Fruit fly (Drosophila melanogaster) whole organism, wandering third instar larva: Measurements from ENCODE around the gene bdl.

ENCODE experiments used
- CG32264 ChIP-seq: fragments of 200-800 bp; sonication (Bioruptor generic); optimal IDR thresholded peaks from 2 replicates; lab custom pipeline; 2016; ENCODE audit warnings: missing biosample characterization, missing genetic modification characterization
- CG9705 ChIP-seq: fragments of 200-800 bp; sonication (Bioruptor generic); optimal IDR thresholded peaks from 2 replicates; lab custom pipeline; 2018; ENCODE audit warnings: missing biosample characterization, mild to moderate bottlenecking, missing genetic modification characterization
- Hnf4 ChIP-seq: fragments of 200-800 bp; sonication (Bioruptor generic); optimal IDR thresholded peaks from 2 replicates; lab custom pipeline; 2016; ENCODE audit warnings: missing biosample characterization, mild to moderate bottlenecking, missing genetic modification characterization
- Hr78 ChIP-seq: fragments of >200 bp; optimal IDR thresholded peaks from 2 replicates; lab custom pipeline; 2017; ENCODE audit warnings: missing biosample characterization, missing genetic modification characterization
- Myc ChIP-seq: fragments of >200 bp; optimal IDR thresholded peaks from 2 replicates; lab custom pipeline; 2017
- N ChIP-seq: fragments of >200 bp; optimal IDR thresholded peaks from 2 replicates; lab custom pipeline; 2018; ENCODE audit warnings: missing biosample characterization, missing external identifiers, missing genetic modification characterization
- Sp1 ChIP-seq: fragments of 200-800 bp; sonication (Bioruptor generic); optimal IDR thresholded peaks from 3 replicates; lab custom pipeline; 2019; ENCODE audit warnings: missing biosample characterization, mild to moderate bottlenecking, missing genetic modification characterization, moderate library complexity
- Vsx2 ChIP-seq: fragments of 200-300, 225-300 bp; sonication (Bioruptor generic); optimal IDR thresholded peaks from 2 replicates; lab custom pipeline; 2018; ENCODE audit warnings: missing biosample characterization, missing genetic modification characterization; ENCODE audit not compliant: partially characterized antibody
- br ChIP-seq: fragments of 200-800 bp; sonication (Bioruptor generic); optimal IDR thresholded peaks from 2 replicates; lab custom pipeline; 2016; ENCODE audit warnings: missing biosample characterization, missing genetic modification characterization
- fru ChIP-seq: fragments of 200-800 bp; sonication (Bioruptor generic); optimal IDR thresholded peaks from 3 replicates; lab custom pipeline; 2016; ENCODE audit warnings: missing biosample characterization, mild to moderate bottlenecking, missing genetic modification characterization
- h ChIP-seq: fragments of 200-800 bp; sonication (Bioruptor generic); optimal IDR thresholded peaks from 3 replicates; lab custom pipeline; 2016; ENCODE audit warnings: missing biosample characterization, mild to moderate bottlenecking, missing genetic modification characterization
- pan ChIP-seq: fragments of >200 bp; optimal IDR thresholded peaks from 2 replicates; lab custom pipeline; 2017
- psq ChIP-seq: fragments of 200-800 bp; sonication (Bioruptor generic); optimal IDR thresholded peaks from 3 replicates; lab custom pipeline; 2017; ENCODE audit warnings: missing biosample characterization, mild to moderate bottlenecking, missing genetic modification characterization, moderate library complexity
- rgr ChIP-seq: fragments of 200-800 bp; sonication (Bioruptor generic); optimal IDR thresholded peaks from 3 replicates; lab custom pipeline; 2016; ENCODE audit warnings: missing biosample characterization, mild to moderate bottlenecking, missing genetic modification characterization
- usp ChIP-seq: fragments of >200 bp; optimal IDR thresholded peaks from 2 replicates; lab custom pipeline; 2017; ENCODE audit warnings: missing biosample characterization, missing genetic modification characterization
- woc ChIP-seq: sonication (Bioruptor generic); optimal IDR thresholded peaks from 2 replicates; lab custom pipeline; 2016; ENCODE audit warnings: missing biosample characterization, mild to moderate bottlenecking, missing genetic modification characterization

bdl gene

DNA sequence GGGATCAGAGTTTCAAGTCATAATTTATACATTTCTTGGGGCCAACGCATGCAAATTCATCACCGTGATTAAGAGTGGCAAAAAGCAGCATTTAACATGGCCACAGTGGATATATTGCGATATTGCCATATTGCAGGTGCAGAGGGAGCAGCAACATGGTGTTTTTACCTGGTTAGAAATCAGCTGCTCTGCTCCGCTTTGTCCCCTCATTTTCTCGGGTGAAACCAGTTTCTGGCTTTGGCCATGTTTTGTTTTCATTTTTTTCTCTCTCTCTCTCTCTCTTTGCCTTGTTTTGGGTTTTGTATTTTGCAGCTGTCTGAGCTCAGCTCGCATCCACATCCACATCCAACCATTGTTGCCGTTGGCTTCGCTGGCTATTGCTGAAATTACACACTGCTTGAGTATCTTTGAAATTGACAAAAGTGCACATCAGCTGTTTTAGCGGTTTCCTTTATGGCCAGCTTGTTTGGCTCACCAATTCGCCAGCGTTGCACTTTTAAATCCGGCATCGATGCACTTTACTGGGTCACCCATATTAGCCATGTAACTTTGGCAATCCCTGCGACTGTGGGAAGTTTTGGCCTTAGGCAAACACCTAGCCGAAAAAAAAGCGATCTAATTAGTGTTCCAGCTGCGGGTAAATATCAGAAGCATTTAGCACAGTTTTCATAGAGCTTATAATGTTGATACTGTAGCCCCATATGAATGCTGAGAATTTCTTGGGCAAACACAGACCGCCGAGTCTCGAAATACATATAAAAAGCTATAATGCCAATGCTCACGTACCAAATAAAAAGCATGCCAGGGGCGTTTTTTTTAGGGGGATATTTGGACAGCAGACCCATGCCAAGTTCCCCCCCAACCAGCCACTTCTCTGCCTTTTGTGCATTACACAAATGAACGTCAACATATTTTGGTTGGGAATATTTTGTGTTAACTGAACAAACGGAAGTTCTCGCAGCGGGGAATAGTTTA is 51.0 kb downstream of the bdl start:
- TF ChIP-seq Myc (lab: Kevin White, UChicago) = no peak
- peak; percentile 18 for TF ChIP-seq psq (GFP tag; lab: Kevin White, UChicago)

DNA sequence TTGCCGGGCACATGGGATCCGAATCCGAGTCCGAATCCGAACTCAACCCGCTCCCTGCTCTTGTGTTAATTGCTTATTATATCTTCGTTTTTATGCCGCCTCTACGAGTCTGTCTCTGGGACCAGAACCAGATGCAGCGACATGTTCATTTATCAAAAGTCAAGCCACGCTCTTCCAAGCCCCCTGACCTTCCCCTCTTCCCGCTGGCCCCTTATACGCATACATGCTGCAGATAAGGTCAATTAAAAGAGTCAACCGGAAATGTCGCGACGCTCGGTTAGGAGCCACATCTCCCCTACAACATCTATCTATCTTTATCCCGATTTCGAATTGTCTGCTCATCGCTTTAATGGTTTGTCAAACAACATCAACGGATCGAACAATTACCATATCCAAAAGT is 53.4 kb downstream of the bdl start:
- TF ChIP-seq fru (GFP tag; lab: Kevin White, UChicago) (no peak), pan (no peak), Sp1 (no peak), h (GFP tag; lab: Kevin White, UChicago) (no peak), usp (GFP tag; lab: Kevin White, UChicago) (no peak), rgr (GFP tag; lab: Kevin White, UChicago) (no peak)

DNA sequence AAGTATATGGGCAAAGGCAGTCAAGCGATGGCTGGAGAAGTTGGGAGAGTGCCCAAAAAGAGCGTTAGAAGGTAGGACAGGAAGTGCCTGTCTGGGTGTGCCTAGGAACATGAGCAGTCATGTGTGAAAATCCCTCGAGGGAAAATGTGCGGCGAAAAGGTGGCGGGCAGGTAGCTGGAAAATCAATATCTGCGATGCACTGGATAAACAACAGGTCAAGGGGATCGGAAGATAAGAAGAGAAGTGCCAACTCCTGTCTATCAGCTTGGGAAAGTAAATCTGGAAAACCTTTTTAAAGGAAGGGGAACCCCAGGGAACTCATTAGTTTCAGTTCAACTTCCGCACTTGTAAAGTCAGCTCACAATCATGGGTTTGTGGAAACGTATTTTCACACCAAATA is 54.0 kb downstream of the bdl start:
- TF ChIP-seq woc (GFP tag; lab: Kevin White, UChicago) (no peak), br (GFP tag; lab: Kevin White, UChicago) (no peak), CG32264 (no peak), Vsx2 (no peak), CG9705 (no peak), Hnf4 (no peak), N (no peak), Hr78 (GFP tag; lab: Kevin White, UChicago) (no peak), fru (GFP tag; lab: Kevin White, UChicago) (no peak)
